Fruit fly (Drosophila melanogaster) whole organism, embryonic: ENCODE data around the gene CG13126.

Experiments
- Bdp1 ChIP-seq: fragments of 200-800 bp; sonication (Bioruptor generic); optimal IDR thresholded peaks from 3 replicates; lab custom pipeline; 2016; ENCODE audit warnings: missing biosample characterization, missing genetic modification characterization
- BtbVII ChIP-seq: fragments of 200-800 bp; sonication (Bioruptor generic); optimal IDR thresholded peaks from 3 replicates; lab custom pipeline; 2017; ENCODE audit warnings: missing biosample characterization, mild to moderate bottlenecking, missing genetic modification characterization
- CG10366 ChIP-seq: fragments of 200-800 bp; sonication (Bioruptor generic); IDR thresholded peaks from 2 replicates; pipeline ENCODE4 v1.3.6; 2022; ENCODE audit warnings: missing biosample characterization, missing genetic modification characterization
- CG11456 ChIP-seq: fragments of 200-800 bp; sonication (Bioruptor generic); IDR thresholded peaks from 3 replicates; pipeline ENCODE4 v1.3.6; 2022; ENCODE audit warnings: missing biosample characterization, missing genetic modification characterization
- CG11560 ChIP-seq: fragments of 200-800 bp; sonication (Bioruptor generic); IDR thresholded peaks from 3 replicates; pipeline ENCODE4 v1.3.6; 2022; ENCODE audit warnings: missing biosample characterization, missing genetic modification characterization
- CG12071 ChIP-seq: fragments of 200-800 bp; sonication (Bioruptor generic); optimal IDR thresholded peaks from 3 replicates; lab custom pipeline; 2018; ENCODE audit warnings: missing biosample characterization, mild to moderate bottlenecking, missing genetic modification characterization
- CG15479 ChIP-seq: fragments of 200-800 bp; sonication (Bioruptor generic); optimal IDR thresholded peaks from 3 replicates; lab custom pipeline; 2019; ENCODE audit warnings: missing biosample characterization, mild to moderate bottlenecking, missing genetic modification characterization, moderate library complexity
- CG17186 ChIP-seq: fragments of 200-800 bp; sonication (Bioruptor generic); optimal IDR thresholded peaks from 3 replicates; lab custom pipeline; 2017; ENCODE audit warnings: missing biosample characterization, missing genetic modification reagents, missing genetic modification characterization
- CG17912 ChIP-seq: fragments of 200-800 bp; sonication (Bioruptor generic); optimal IDR thresholded peaks from 2 replicates; lab custom pipeline; 2018; ENCODE audit warnings: missing biosample characterization, mild to moderate bottlenecking, missing genetic modification characterization
- CG31388 ChIP-seq: fragments of 200-800 bp; sonication (Bioruptor generic); optimal IDR thresholded peaks from 2 replicates; lab custom pipeline; 2016; ENCODE audit warnings: missing biosample characterization, missing genetic modification characterization
- CG32772 ChIP-seq: fragments of 200-800 bp; sonication (Bioruptor generic); IDR thresholded peaks from 2 replicates; pipeline ENCODE4 v1.3.6; 2022; ENCODE audit warnings: missing biosample characterization, missing genetic modification characterization
- CG3726 ChIP-seq: fragments of 200-800 bp; sonication (Bioruptor generic); IDR thresholded peaks from 3 replicates; pipeline ENCODE4, ENCODE4 v1.3.6; 2022; ENCODE audit warnings: missing biosample characterization, missing genetic modification characterization
- CG6175 ChIP-seq: fragments of 200-800 bp; sonication (Bioruptor generic); IDR thresholded peaks from 3 replicates; pipeline ENCODE4 v1.3.6; 2022; ENCODE audit warnings: missing biosample characterization, missing genetic modification characterization
- CG6813 ChIP-seq: fragments of 200-800 bp; sonication (Bioruptor generic); optimal IDR thresholded peaks from 2 replicates; lab custom pipeline; 2017; ENCODE audit warnings: missing biosample characterization, missing genetic modification characterization, mild to moderate bottlenecking, moderate library complexity, missing genetic modification reagents
- CG8359 ChIP-seq: fragments of 200-800 bp; sonication (Bioruptor generic); optimal IDR thresholded peaks from 2 replicates; lab custom pipeline; 2017; ENCODE audit warnings: missing biosample characterization, mild to moderate bottlenecking, missing genetic modification characterization, borderline replicate concordance
- CG9437 ChIP-seq: fragments of 200-800 bp; sonication (Bioruptor generic); optimal IDR thresholded peaks from 2 replicates; lab custom pipeline; 2018; ENCODE audit warnings: missing biosample characterization, mild to moderate bottlenecking, missing genetic modification characterization
- CG9817 ChIP-seq: fragments of 200-800 bp; sonication (Bioruptor generic); optimal IDR thresholded peaks from 2 replicates; lab custom pipeline; 2018; ENCODE audit warnings: missing biosample characterization, mild to moderate bottlenecking, missing genetic modification characterization, moderate library complexity
- CHES-1-like ChIP-seq: fragments of 200-800 bp; sonication (Bioruptor generic); optimal IDR thresholded peaks from 2 replicates; lab custom pipeline; 2016; ENCODE audit warnings: missing biosample characterization, missing genetic modification characterization
- Camta ChIP-seq: fragments of 200-800 bp; sonication (Bioruptor generic); optimal IDR thresholded peaks from 2 replicates; lab custom pipeline; 2016; ENCODE audit warnings: missing biosample characterization, missing genetic modification characterization
- D19A ChIP-seq: fragments of 200-800 bp; optimal IDR thresholded peaks from 3 replicates; lab custom pipeline; 2019; ENCODE audit warnings: missing biosample characterization, mild to moderate bottlenecking, missing genetic modification characterization, moderate library complexity
- Dp ChIP-seq: fragments of 200-800 bp; sonication (Bioruptor generic); optimal IDR thresholded peaks from 2 replicates; lab custom pipeline; 2018; ENCODE audit warnings: missing biosample characterization, mild to moderate bottlenecking, missing genetic modification characterization, moderate library complexity
- Dref ChIP-seq: fragments of 200-800 bp; sonication (Bioruptor generic); IDR thresholded peaks from 2 replicates; pipeline ENCODE4 v1.3.6; 2022; ENCODE audit warnings: missing biosample characterization, missing genetic modification characterization
- GATAe ChIP-seq: fragments of 200-800 bp; sonication (Bioruptor generic); conservative IDR thresholded peaks from 2 replicates; pipeline ENCODE4 v1.3.6; 2022; ENCODE audit warnings: missing biosample characterization, missing genetic modification characterization
- Gsc ChIP-seq: fragments of 200-800 bp; sonication (Bioruptor generic); IDR thresholded peaks from 2 replicates; pipeline ENCODE4 v1.3.6; 2022; ENCODE audit warnings: missing biosample characterization, missing genetic modification characterization
- HLH4C ChIP-seq: fragments of 200-800 bp; sonication (Bioruptor generic); IDR thresholded peaks from 3 replicates; pipeline ENCODE4 v1.3.6; 2022; ENCODE audit warnings: missing biosample characterization, missing genetic modification characterization; ENCODE audit not compliant: partially characterized antibody
- Hr3 ChIP-seq: fragments of 200-800 bp; sonication (Bioruptor generic); optimal IDR thresholded peaks from 3 replicates; lab custom pipeline; 2016; ENCODE audit warnings: missing biosample characterization, missing genetic modification characterization
- Hr39 ChIP-seq: fragments of >200 bp; optimal IDR thresholded peaks from 2 replicates; lab custom pipeline; 2017
- NK7.1 ChIP-seq: fragments of 200-800 bp; sonication (Bioruptor generic); optimal IDR thresholded peaks from 3 replicates; lab custom pipeline; 2016; ENCODE audit warnings: missing biosample characterization, missing genetic modification characterization
- Nf-YC ChIP-seq: fragments of 200-800 bp; optimal IDR thresholded peaks from 3 replicates; lab custom pipeline; 2019; ENCODE audit warnings: missing biosample characterization, mild to moderate bottlenecking, missing genetic modification characterization, moderate library complexity
- Rfx ChIP-seq: fragments of 200-800 bp; sonication (Bioruptor generic); IDR thresholded peaks from 2 replicates; pipeline ENCODE4 v1.3.6; 2022; ENCODE audit warnings: missing biosample characterization, missing genetic modification characterization
- Rx ChIP-seq: fragments of 200-800 bp; sonication (Bioruptor generic); IDR thresholded peaks from 2 replicates; pipeline ENCODE4 v1.3.6; 2022; ENCODE audit warnings: missing biosample characterization, missing genetic modification characterization
- Six4 ChIP-seq: fragments of 200-800 bp; sonication (Bioruptor generic); optimal IDR thresholded peaks from 2 replicates; lab custom pipeline; 2016; ENCODE audit warnings: missing biosample characterization, missing genetic modification characterization
- Taf1 ChIP-seq: fragments of 200-800 bp; sonication (Bioruptor generic); IDR thresholded peaks from 2 replicates; pipeline ENCODE4 v1.3.6; 2022; ENCODE audit warnings: missing biosample characterization, missing genetic modification characterization
- Trl ChIP-seq, 3 experiments: fragments of >200 bp in 2 of 3; fragments of 200-800 bp in 1 of 3; sonication (Bioruptor generic) in 1 of 3; optimal IDR thresholded peaks; 2 replicates in 1 of 3; 3 replicates in 2 of 3; lab custom pipeline; 2016 to 2017; ENCODE audit warnings: missing biosample characterization in 1 of 3, missing genetic modification characterization in 1 of 3
- ac ChIP-seq: fragments of 200-800 bp; sonication (Bioruptor generic); optimal IDR thresholded peaks from 3 replicates; lab custom pipeline; 2017; ENCODE audit warnings: missing biosample characterization, mild to moderate bottlenecking, missing genetic modification characterization
- ara ChIP-seq: fragments of 200-800 bp; sonication (Bioruptor generic); IDR thresholded peaks from 2 replicates; pipeline ENCODE4 v1.3.6; 2022; ENCODE audit warnings: missing biosample characterization, missing genetic modification characterization
- ash1 ChIP-seq: fragments of 200-800 bp; sonication (Bioruptor generic); optimal IDR thresholded peaks from 2 replicates; lab custom pipeline; 2018; ENCODE audit warnings: missing biosample characterization, mild to moderate bottlenecking, missing genetic modification characterization
- chif ChIP-seq, 2 experiments: fragments of 200-800 bp; sonication (Bioruptor generic); optimal IDR thresholded peaks; 3 replicates each; lab custom pipeline; 2016; ENCODE audit warnings: missing biosample characterization in 2 of 2, missing genetic modification characterization in 2 of 2
- esg ChIP-seq: fragments of 200-800 bp; sonication (Bioruptor generic); conservative IDR thresholded peaks from 2 replicates; pipeline ENCODE4 v1.3.6; 2022; ENCODE audit warnings: missing biosample characterization, missing genetic modification characterization
- kni ChIP-seq: fragments of 200-800 bp; sonication (Bioruptor generic); optimal IDR thresholded peaks from 3 replicates; lab custom pipeline; 2017; ENCODE audit warnings: mild to moderate bottlenecking, missing biosample characterization, missing genetic modification reagents, missing genetic modification characterization
- nau ChIP-seq: fragments of 200-800 bp; sonication (Bioruptor generic); optimal IDR thresholded peaks from 3 replicates; lab custom pipeline; 2017; ENCODE audit warnings: missing biosample characterization, mild to moderate bottlenecking, missing genetic modification characterization, missing genetic modification reagents
- row ChIP-seq: fragments of 200-800 bp; sonication (Bioruptor generic); IDR thresholded peaks from 3 replicates; pipeline ENCODE4 v1.3.6; 2022; ENCODE audit warnings: missing biosample characterization, missing genetic modification characterization
- sc ChIP-seq, 3 experiments: fragments of >200 bp in 2 of 3; fragments of 200-800 bp in 1 of 3; sonication (Bioruptor generic) in 1 of 3; optimal IDR thresholded peaks; 2 replicates in 2 of 3; 3 replicates in 1 of 3; lab custom pipeline; 2017; ENCODE audit warnings: mild to moderate bottlenecking in 1 of 3, missing biosample characterization in 1 of 3, missing genetic modification characterization in 1 of 3, missing genetic modification reagents in 1 of 3
- scrt ChIP-seq: fragments of 200-800 bp; sonication (Bioruptor generic); optimal IDR thresholded peaks from 2 replicates; lab custom pipeline; 2018; ENCODE audit warnings: missing biosample characterization, mild to moderate bottlenecking, missing genetic modification characterization, moderate library complexity
- sna ChIP-seq: fragments of 200-800 bp; sonication (Bioruptor generic); IDR thresholded peaks from 2 replicates; pipeline ENCODE4 v1.3.6; 2022; ENCODE audit warnings: missing biosample characterization, missing genetic modification characterization; ENCODE audit not compliant: partially characterized antibody
- so ChIP-seq: fragments of 200-800 bp; sonication (Bioruptor generic); IDR thresholded peaks from 3 replicates; pipeline ENCODE4 v1.3.6; 2022; ENCODE audit warnings: missing biosample characterization, missing genetic modification characterization
- sob ChIP-seq: fragments of 200-800 bp; sonication (Bioruptor generic); IDR thresholded peaks from 2 replicates; pipeline ENCODE4 v1.3.6; 2022; ENCODE audit warnings: missing biosample characterization, missing genetic modification characterization
- stwl ChIP-seq: fragments of 200-800 bp; sonication (Bioruptor generic); optimal IDR thresholded peaks from 3 replicates; lab custom pipeline; 2018; ENCODE audit warnings: missing biosample characterization, mild to moderate bottlenecking, missing genetic modification characterization, moderate library complexity
- tll ChIP-seq, 2 experiments: fragments of 200-800 bp in 1 of 2; fragments of >200 bp in 1 of 2; sonication (Bioruptor generic) in 1 of 2; optimal IDR thresholded peaks; 2 replicates each; lab custom pipeline; 2017 to 2019; ENCODE audit warnings: missing biosample characterization in 2 of 2, missing genetic modification characterization in 2 of 2, mild to moderate bottlenecking in 1 of 2, moderate library complexity in 1 of 2
- toy ChIP-seq: fragments of 200-800 bp; sonication (Bioruptor generic); IDR thresholded peaks from 2 replicates; pipeline ENCODE4 v1.3.6; 2022; ENCODE audit warnings: missing biosample characterization, missing genetic modification characterization
- vvl ChIP-seq: fragments of 200-800 bp; sonication (Bioruptor generic); IDR thresholded peaks from 2 replicates; pipeline ENCODE4 v1.3.6; 2022; ENCODE audit warnings: missing biosample characterization, missing genetic modification characterization

The CG13126 gene

dm6 chr2L:9908468-9908967, 45.5 kb downstream of the CG13126 start, which contains the start of gene CG13124 (continued):
- TF ChIP-seq ash1 (GFP tag; lab: Kevin White, UChicago) = no peak
- no peak for TF ChIP-seq Hr3 (GFP tag; lab: Kevin White, UChicago)
- TF ChIP-seq CG17186 (GFP tag; lab: Kevin White, UChicago) = no peak
- no peak for TF ChIP-seq CG10366 (GFP tag; lab: Robert Waterston, UW)
- no peak; the same call in none of the 2 replicates for TF ChIP-seq vvl (GFP tag; lab: Robert Waterston, UW)
- TF ChIP-seq Dref (GFP tag; lab: Robert Waterston, UW) = no peak
- TF ChIP-seq CG11560 (tag; lab: Robert Waterston, UW) = no peak
- TF ChIP-seq CG9817 = no peak
- no peak for TF ChIP-seq Taf1 (GFP tag; lab: Robert Waterston, UW)
- peak; percentile 74 for TF ChIP-seq Rfx (GFP tag; lab: Robert Waterston, UW)
- TF ChIP-seq BtbVII = peak; percentile 60
- TF ChIP-seq Bdp1 (GFP tag; lab: Kevin White, UChicago) = no peak
- no peak for TF ChIP-seq toy (GFP tag; lab: Robert Waterston, UW)
- TF ChIP-seq kni (GFP tag; lab: Kevin White, UChicago) = no peak
- no peak for TF ChIP-seq CG8359 (GFP tag; lab: Kevin White, UChicago)
- no peak for TF ChIP-seq GATAe
- no peak for TF ChIP-seq tll (GFP tag; optimal IDR thresholded peaks at IDR 0.05; lab: Kevin White, UChicago)
- no peak for TF ChIP-seq NK7.1 (GFP tag; lab: Kevin White, UChicago)
- no peak for TF ChIP-seq CG9437 (GFP tag; lab: Kevin White, UChicago)
- TF ChIP-seq Dp (GFP tag; lab: Kevin White, UChicago) = no peak
- TF ChIP-seq sc (optimal IDR thresholded peaks at IDR 0.05; lab: Kevin White, UChicago) = no peak
- no peak for TF ChIP-seq sc (GFP tag; optimal IDR thresholded peaks at IDR 0.05; lab: Kevin White, UChicago)
- no peak for TF ChIP-seq nau (GFP tag; lab: Kevin White, UChicago)
- no peak for TF ChIP-seq sob
- TF ChIP-seq CG6175 = no peak
- no peak for TF ChIP-seq ara (GFP tag; lab: Robert Waterston, UW)
- no peak for TF ChIP-seq CG15479 (GFP tag; lab: Kevin White, UChicago)
- no peak for TF ChIP-seq CG3726 (GFP tag; lab: Robert Waterston, UW)
- TF ChIP-seq stwl (tag; lab: Kevin White, UChicago) = no peak
- no peak for TF ChIP-seq D19A (tag; lab: Kevin White, UChicago)
- TF ChIP-seq Rx (GFP tag; lab: Robert Waterston, UW) = no peak
- no peak for TF ChIP-seq CG31388 (GFP tag; lab: Kevin White, UChicago)
- peak; percentile 55 to 84 for TF ChIP-seq Trl (optimal IDR thresholded peaks at IDR 0.05; lab: Kevin White, UChicago)
- no peak for TF ChIP-seq Trl (GFP tag; optimal IDR thresholded peaks at IDR 0.05; lab: Kevin White, UChicago)
- peak; percentile 61; the same call in 1 of the 3 replicates for TF ChIP-seq so (GFP tag; lab: Robert Waterston, UW)
- no peak for TF ChIP-seq sna
- no peak for TF ChIP-seq esg (GFP tag; lab: Robert Waterston, UW)
- no peak for TF ChIP-seq ac (GFP tag; lab: Kevin White, UChicago)
- peak; percentile 38 for TF ChIP-seq CG12071
- no peak for TF ChIP-seq Hr39 (lab: Kevin White, UChicago)
- no peak for TF ChIP-seq Camta (GFP tag; lab: Kevin White, UChicago)
- no peak for TF ChIP-seq scrt (GFP tag; lab: Kevin White, UChicago)
- no peak for TF ChIP-seq HLH4C (GFP tag; lab: Robert Waterston, UW)
- TF ChIP-seq CG17912 (GFP tag; lab: Kevin White, UChicago) = no peak
- TF ChIP-seq CG32772 (GFP tag; lab: Robert Waterston, UW) = no peak
- TF ChIP-seq row = peak; percentile 70
- no peak for TF ChIP-seq CG11456 (GFP tag; lab: Robert Waterston, UW)
- TF ChIP-seq chif (GFP tag; optimal IDR thresholded peaks at IDR 0.05; lab: Kevin White, UChicago) = no peak
- no peak for TF ChIP-seq CG6813 (GFP tag; lab: Kevin White, UChicago)
- no peak for TF ChIP-seq CHES-1-like (GFP tag; lab: Kevin White, UChicago)
- TF ChIP-seq Nf-YC (tag; lab: Kevin White, UChicago) = peak; percentile 10
- no peak for TF ChIP-seq Gsc (GFP tag; lab: Robert Waterston, UW)
- TF ChIP-seq Six4 (GFP tag; lab: Kevin White, UChicago) = no peak
